Fruit fly (Drosophila melanogaster) whole organism: ENCODE measurements around the gene Oseg5.

Experiments
- CG8478 ChIP-seq: fragments of >200 bp; optimal IDR thresholded peaks from 2 replicates; lab custom pipeline; 2018; ENCODE audit warnings: inconsistent platforms
- Dll ChIP-seq: fragments of >200 bp; optimal IDR thresholded peaks from 2 replicates; lab custom pipeline; 2017
- EcR ChIP-seq, 2 experiments: fragments of >200 bp; optimal IDR thresholded peaks; 2 replicates each; lab custom pipeline; 2017; ENCODE audit warnings: missing biosample characterization in 2 of 2, missing genetic modification characterization in 2 of 2, missing genetic modification reagents in 2 of 2
- pan ChIP-seq: fragments of >200 bp; optimal IDR thresholded peaks from 2 replicates; lab custom pipeline; 2017
- psq ChIP-seq: fragments of >200 bp; optimal IDR thresholded peaks from 2 replicates; lab custom pipeline; 2017
- usp ChIP-seq: fragments of >200 bp; optimal IDR thresholded peaks from 2 replicates; lab custom pipeline; 2017; ENCODE audit warnings: missing biosample characterization, missing genetic modification characterization, mixed read lengths

DNA sequence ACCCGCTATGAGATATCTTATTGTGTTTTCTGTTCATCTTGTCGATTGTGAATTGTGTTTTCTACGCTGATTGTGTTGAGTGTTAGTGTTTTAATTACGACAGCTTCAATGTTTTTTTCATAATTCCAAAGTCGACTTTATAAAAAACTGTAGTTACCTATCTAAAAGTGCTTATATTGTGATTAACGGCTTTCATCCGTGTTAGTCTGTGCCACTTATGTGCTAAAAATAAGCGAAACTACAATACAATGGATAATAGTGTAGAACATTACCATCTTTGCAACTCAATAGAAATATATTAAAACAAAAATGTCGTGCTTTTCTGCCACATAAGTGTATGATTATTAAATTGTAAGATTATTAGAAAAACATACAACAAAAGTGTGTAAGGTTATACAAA, 19.5 kb downstream of the Oseg5 start, which contains the start of gene CG33322:
- TF ChIP-seq usp (GFP tag; lab: Kevin White, UChicago) (no peak), pan (no peak), Dll (lab: Kevin White, UChicago) (no peak), psq (no peak), CG8478 (no peak), EcR (GFP tag; optimal IDR thresholded peaks at IDR 0.05; lab: Kevin White, UChicago) (no peak)
